Worm (Caenorhabditis elegans) whole organism, L4 larva: Measurements from ENCODE around the gene vha-18.

Experiments
- D1046.2 ChIP-seq: fragments of 200-800 bp; sonication (Bioruptor generic); IDR thresholded peaks from 2 replicates; pipeline ENCODE4 v1.3.6; 2022; ENCODE audit warnings: missing genetic modification characterization, missing compliant biosample characterization
- F37D6.2 ChIP-seq: sonication (generic microtip); optimal IDR thresholded peaks from 2 replicates; lab custom pipeline; 2016; ENCODE audit warnings: mild to moderate bottlenecking, missing genetic modification characterization, missing compliant biosample characterization
- F44E2.7 ChIP-seq: fragments of 200-800 bp; sonication (Bioruptor generic); IDR thresholded peaks from 2 replicates; pipeline ENCODE4 v2.1.2; 2022; ENCODE audit warnings: missing genetic modification characterization, missing compliant biosample characterization
- T20F7.1 ChIP-seq: fragments of 200-800 bp; sonication (Bioruptor generic); optimal IDR thresholded peaks from 2 replicates; lab custom pipeline; 2018; ENCODE audit warnings: mild to moderate bottlenecking, missing genetic modification characterization, missing compliant biosample characterization
- T26A8.4 ChIP-seq: fragments of 200-800 bp; sonication (Bioruptor generic); IDR thresholded peaks from 2 replicates; pipeline ENCODE4 v1.3.6; 2022; ENCODE audit warnings: missing genetic modification characterization, missing compliant biosample characterization
- Y48G9A.11 ChIP-seq: fragments of 200-800 bp; sonication (Bioruptor generic); IDR thresholded peaks from 2 replicates; pipeline ENCODE4 v1.3.6; 2022; ENCODE audit warnings: missing genetic modification reagents, missing genetic modification characterization, missing compliant biosample characterization
- Y5F2A.4 ChIP-seq: fragments of 200-800 bp; sonication (Bioruptor generic); optimal IDR thresholded peaks from 2 replicates; lab custom pipeline; 2018; ENCODE audit warnings: mild to moderate bottlenecking, missing genetic modification characterization, missing compliant biosample characterization
- aly-2 ChIP-seq: sonication (generic microtip); optimal IDR thresholded peaks from 2 replicates; lab custom pipeline; 2018; ENCODE audit warnings: missing biosample characterization, missing genetic modification characterization
- ama-1 ChIP-seq: fragments of 150-350 bp; optimal IDR thresholded peaks from 2 replicates; lab custom pipeline; 2014; ENCODE audit warnings: inconsistent platforms, mixed read lengths
- ceh-20 ChIP-seq: fragments of 200-800 bp; sonication (Bioruptor generic); IDR thresholded peaks from 2 replicates; pipeline ENCODE4 v1.3.6; 2022; ENCODE audit warnings: missing genetic modification reagents, missing genetic modification characterization, missing compliant biosample characterization
- ceh-28 ChIP-seq: fragments of 150-350 bp; optimal IDR thresholded peaks from 2 replicates; lab custom pipeline; 2014; ENCODE audit warnings: missing biosample characterization, missing genetic modification reagents, missing genetic modification characterization
- ceh-32 ChIP-seq: sonication (generic microtip); optimal IDR thresholded peaks from 2 replicates; lab custom pipeline; 2016; ENCODE audit warnings: mild to moderate bottlenecking, missing genetic modification characterization, missing compliant biosample characterization; ENCODE audit not compliant: poor library complexity
- ceh-62 ChIP-seq: sonication (generic microtip); optimal IDR thresholded peaks from 2 replicates; lab custom pipeline; 2017; ENCODE audit warnings: missing biosample characterization, missing genetic modification characterization
- ceh-82 ChIP-seq: sonication (generic microtip); optimal IDR thresholded peaks from 2 replicates; lab custom pipeline; 2017; ENCODE audit warnings: missing biosample characterization, missing genetic modification characterization
- cey-2 ChIP-seq: sonication (generic microtip); optimal IDR thresholded peaks from 3 replicates; lab custom pipeline; 2017; ENCODE audit warnings: missing genetic modification characterization, mild to moderate bottlenecking, missing compliant biosample characterization, antibody characterized with exemption, borderline replicate concordance; ENCODE audit not compliant: insufficient read depth
- daf-16 ChIP-seq, 3 experiments: sonication (generic microtip); optimal IDR thresholded peaks; 2 replicates each; lab custom pipeline; 2016 to 2017; ENCODE audit warnings: missing genetic modification characterization in 3 of 3, missing genetic modification reagents in 3 of 3, mild to moderate bottlenecking in 2 of 3, missing compliant biosample characterization in 2 of 3, missing biosample characterization in 1 of 3, moderate library complexity in 1 of 3
- daf-8 ChIP-seq: fragments of 200-800 bp; sonication (Bioruptor generic); IDR thresholded peaks from 2 replicates; pipeline ENCODE4 v1.3.6; 2022; ENCODE audit warnings: missing genetic modification characterization, missing compliant biosample characterization
- dmd-6 ChIP-seq: fragments of 200-800 bp; sonication (Bioruptor generic); IDR thresholded peaks from 2 replicates; pipeline ENCODE4 v1.3.6; 2022; ENCODE audit warnings: missing genetic modification reagents, missing genetic modification characterization, missing compliant biosample characterization
- dmd-8 ChIP-seq: fragments of 200-800 bp; sonication (Bioruptor generic); IDR thresholded peaks from 2 replicates; pipeline ENCODE4 v1.3.6; 2022; ENCODE audit warnings: missing genetic modification characterization, missing compliant biosample characterization
- egl-27 ChIP-seq: sonication (generic microtip); optimal IDR thresholded peaks from 3 replicates; lab custom pipeline; 2017; ENCODE audit warnings: missing biosample characterization, missing genetic modification reagents, missing genetic modification characterization
- fkh-10 ChIP-seq: fragments of 150-350 bp; optimal IDR thresholded peaks from 2 replicates; lab custom pipeline; 2014; ENCODE audit warnings: missing biosample characterization, missing genetic modification reagents, missing genetic modification characterization
- fos-1 ChIP-seq: fragments of 150-350 bp; optimal IDR thresholded peaks from 2 replicates; lab custom pipeline; 2014; ENCODE audit warnings: missing biosample characterization, missing genetic modification characterization
- hif-1 ChIP-seq, 2 experiments: sonication (generic microtip); optimal IDR thresholded peaks; 2 replicates each; lab custom pipeline; 2016 to 2017; ENCODE audit warnings: missing compliant biosample characterization in 2 of 2, missing genetic modification characterization in 2 of 2, missing genetic modification reagents in 2 of 2, missing genotype in 2 of 2, mild to moderate bottlenecking in 1 of 2
- hlh-11 ChIP-seq: fragments of 200-800 bp; sonication (Bioruptor generic); optimal IDR thresholded peaks from 2 replicates; lab custom pipeline; 2018; ENCODE audit warnings: mild to moderate bottlenecking, missing genetic modification characterization, missing compliant biosample characterization
- hlh-30 ChIP-seq: sonication (generic microtip); optimal IDR thresholded peaks from 2 replicates; lab custom pipeline; 2017; ENCODE audit warnings: antibody characterized with exemption, mild to moderate bottlenecking, missing genetic modification characterization, missing compliant biosample characterization; ENCODE audit not compliant: insufficient read depth
- lin-15B ChIP-seq: fragments of 150-350 bp; sonication (generic microtip); optimal IDR thresholded peaks from 3 replicates; lab custom pipeline; 2014; ENCODE audit warnings: missing biosample characterization, missing genetic modification characterization
- lin-38 ChIP-seq: fragments of 200-800 bp; sonication (Bioruptor generic); IDR thresholded peaks from 2 replicates; pipeline ENCODE4 v1.3.6; 2022; ENCODE audit warnings: missing genetic modification reagents, missing genetic modification characterization, missing compliant biosample characterization
- lir-3 ChIP-seq: sonication (generic microtip); optimal IDR thresholded peaks from 2 replicates; lab custom pipeline; 2016; ENCODE audit warnings: mild to moderate bottlenecking, missing genetic modification characterization, missing compliant biosample characterization
- lsy-2 ChIP-seq, 2 experiments: fragments of 150-350 bp in 1 of 2; sonication (generic microtip) in 1 of 2; optimal IDR thresholded peaks; 2 replicates each; lab custom pipeline; 2014 to 2017; ENCODE audit warnings: missing biosample characterization in 2 of 2, missing genetic modification characterization in 2 of 2
- madf-9 ChIP-seq: fragments of 200-800 bp; sonication (Bioruptor generic); conservative IDR thresholded peaks from 2 replicates; pipeline ENCODE4 v1.3.6; 2022; ENCODE audit warnings: missing genetic modification reagents, missing genetic modification characterization, missing compliant biosample characterization
- mes-2 ChIP-seq: sonication (generic microtip); optimal IDR thresholded peaks from 2 replicates; lab custom pipeline; 2016; ENCODE audit warnings: missing genotype, mild to moderate bottlenecking, missing genetic modification characterization, missing compliant biosample characterization; ENCODE audit not compliant: poor library complexity, severe bottlenecking
- nhr-10 ChIP-seq: fragments of 150-350 bp; optimal IDR thresholded peaks from 2 replicates; lab custom pipeline; 2014; ENCODE audit warnings: missing biosample characterization, missing genetic modification characterization
- nhr-28 ChIP-seq: fragments of 150-350 bp; optimal IDR thresholded peaks from 2 replicates; lab custom pipeline; 2014; ENCODE audit warnings: missing biosample characterization, missing genetic modification characterization
- nhr-41 ChIP-seq: fragments of 200-800 bp; sonication (Bioruptor generic); IDR thresholded peaks from 2 replicates; pipeline ENCODE4 v1.3.6; 2022; ENCODE audit warnings: missing genetic modification reagents, missing genetic modification characterization, missing compliant biosample characterization
- nhr-42 ChIP-seq: fragments of 200-800 bp; sonication (Bioruptor generic); IDR thresholded peaks from 2 replicates; pipeline ENCODE4 v1.3.6; 2022; ENCODE audit warnings: missing genetic modification characterization, missing compliant biosample characterization
- nhr-48 ChIP-seq: sonication (generic microtip); optimal IDR thresholded peaks from 2 replicates; lab custom pipeline; 2016; ENCODE audit warnings: mild to moderate bottlenecking, missing genetic modification characterization, missing compliant biosample characterization
- pha-4 ChIP-seq, 2 experiments: fragments of 150-350 bp in 1 of 2; fragments of 200-800 bp in 1 of 2; sonication (Bioruptor generic) in 1 of 2; IDR thresholded peaks in 1 of 2; optimal IDR thresholded peaks in 1 of 2; 2 replicates each; pipeline versions ENCODE4 v1.3.6 to Lab custom; 2014 to 2022; ENCODE audit warnings: missing genetic modification characterization in 2 of 2, missing genetic modification reagents in 2 of 2, missing biosample characterization in 1 of 2, missing compliant biosample characterization in 1 of 2
- pqm-1 ChIP-seq: sonication (generic microtip); optimal IDR thresholded peaks from 2 replicates; lab custom pipeline; 2017; ENCODE audit warnings: missing biosample characterization, missing genetic modification characterization
- set-16 ChIP-seq: fragments of 200-800 bp; sonication (Bioruptor generic); IDR thresholded peaks from 2 replicates; pipeline ENCODE4 v1.3.6; 2022; ENCODE audit warnings: missing genetic modification reagents, missing genetic modification characterization, missing compliant biosample characterization
- spr-3 ChIP-seq: fragments of 200-800 bp; sonication (Bioruptor generic); optimal IDR thresholded peaks from 2 replicates; lab custom pipeline; 2018; ENCODE audit warnings: mild to moderate bottlenecking, missing genetic modification characterization, missing compliant biosample characterization
- tra-1 ChIP-seq: fragments of 200-800 bp; sonication (Bioruptor generic); IDR thresholded peaks from 2 replicates; pipeline ENCODE4 v1.3.6; 2022; ENCODE audit warnings: missing genetic modification reagents, missing genetic modification characterization, missing compliant biosample characterization
- unc-62 ChIP-seq, 3 experiments: fragments of 150-350 bp in 1 of 3; sonication (generic microtip); optimal IDR thresholded peaks in 2 of 3; peaks in 1 of 3; 1 replicate in 1 of 3; 2 replicates in 2 of 3; lab custom pipeline; 2014 to 2017; ENCODE audit warnings: missing biosample characterization in 3 of 3, missing genetic modification characterization in 3 of 3, missing genetic modification reagents in 3 of 3, missing genotype in 1 of 3
- zfp-2 ChIP-seq: sonication (generic microtip); optimal IDR thresholded peaks from 2 replicates; lab custom pipeline; 2016; ENCODE audit warnings: mild to moderate bottlenecking, missing genetic modification characterization, missing compliant biosample characterization

vha-18 gene

ce11 chrV:8426741-8427457 is 13.6 kb upstream of the vha-18 start:
- TF ChIP-seq Y5F2A.4 (GFP tag; lab: Kevin White, UChicago) (no peak), pha-4 (GFP tag; IDR thresholded peaks at IDR 0.05; lab: Robert Waterston, UW) (no peak), pha-4 (tag; optimal IDR thresholded peaks at IDR 0.05; lab: Kevin White, UChicago) (no peak), tra-1 (GFP tag; lab: Robert Waterston, UW) (0 out of 2 replicates have a peak, but pooled peaks have one; percentile 8), cey-2 (tag; lab: Kevin White, UChicago) (peak; percentile 29), ceh-32 (tag; lab: Kevin White, UChicago) (no peak), unc-62 (GFP tag; optimal IDR thresholded peaks at IDR 0.05 in 1 of 2; lab: Kevin White, UChicago) (peak in 1 of 2 experiments; percentile 75), unc-62 (tag; optimal IDR thresholded peaks at IDR 0.05; lab: Kevin White, UChicago) (no peak), daf-8 (no peak), ceh-82 (tag; lab: Kevin White, UChicago) (no peak), D1046.2 (GFP tag; lab: Robert Waterston, UW) (no peak), ceh-20 (GFP tag; lab: Robert Waterston, UW) (no peak), ceh-62 (no peak), Y48G9A.11 (no peak), nhr-42 (GFP tag; lab: Robert Waterston, UW) (no peak), dmd-6 (peak; percentile 79), dmd-8 (GFP tag; lab: Robert Waterston, UW) (no peak), nhr-10 (tag; lab: Kevin White, UChicago) (no peak), pqm-1 (tag; lab: Kevin White, UChicago) (no peak), nhr-41 (GFP tag; lab: Robert Waterston, UW) (peak; percentile 40; the same call in 1 of the 2 replicates), T20F7.1 (no peak), ceh-28 (tag; lab: Kevin White, UChicago) (no peak), egl-27 (tag; lab: Kevin White, UChicago) (no peak), spr-3 (GFP tag; lab: Kevin White, UChicago) (no peak), lin-38 (GFP tag; lab: Robert Waterston, UW) (no peak), lin-15B (tag; lab: Kevin White, UChicago) (no peak), lir-3 (no peak), hlh-11 (peak; percentile 41), fos-1 (tag; lab: Kevin White, UChicago) (no peak), aly-2 (no peak), hif-1 (tag; optimal IDR thresholded peaks at IDR 0.05; lab: Kevin White, UChicago) (no peak), F37D6.2 (tag; lab: Kevin White, UChicago) (no peak), T26A8.4 (GFP tag; lab: Robert Waterston, UW) (no peak), zfp-2 (tag; lab: Kevin White, UChicago) (no peak), mes-2 (no peak), fkh-10 (GFP tag; lab: Kevin White, UChicago) (no peak), nhr-48 (tag; lab: Kevin White, UChicago) (no peak), madf-9 (no peak), nhr-28 (tag; lab: Kevin White, UChicago) (no peak), F44E2.7 (GFP tag; lab: Robert Waterston, UW) (no peak), ama-1 (no peak), daf-16 (GFP tag; optimal IDR thresholded peaks at IDR 0.05; lab: Kevin White, UChicago) (no peak), daf-16 (tag; optimal IDR thresholded peaks at IDR 0.05; lab: Kevin White, UChicago) (peak; percentile 4), hlh-30 (tag; lab: Kevin White, UChicago) (peak; percentile 67), set-16 (GFP tag; lab: Robert Waterston, UW) (no peak), lsy-2 (tag; optimal IDR thresholded peaks at IDR 0.05; lab: Kevin White, UChicago) (no peak)
